Worm (Caenorhabditis elegans) whole organism, L2 larva: ENCODE results near the gene dyc-1.

Experiments
- gmeb-1 ChIP-seq: fragments of 150-350 bp; optimal IDR thresholded peaks from 2 replicates; lab custom pipeline; 2014; ENCODE audit warnings: missing biosample characterization, missing genetic modification characterization
- nhr-129 ChIP-seq: fragments of 150-350 bp; optimal IDR thresholded peaks from 2 replicates; lab custom pipeline; 2014; ENCODE audit warnings: missing biosample characterization, missing genetic modification characterization
- unc-62 ChIP-seq: fragments of 150-350 bp; optimal IDR thresholded peaks from 2 replicates; lab custom pipeline; 2014; ENCODE audit warnings: missing biosample characterization, missing genetic modification reagents, missing genetic modification characterization

- TF ChIP-seq unc-62 (GFP tag; lab: Kevin White, UChicago), result no peak
- no peak for TF ChIP-seq nhr-129 (tag; lab: Kevin White, UChicago)
- TF ChIP-seq gmeb-1, result no peak
Observed at ce11 chrX:14047609-14048008, 1.7 kb upstream of the dyc-1 start.
